Fruit fly (Drosophila melanogaster) whole organism, pupa: Measurements from ENCODE around the gene spict.

Experiments
- CG13204 ChIP-seq: fragments of 200-800 bp; sonication (Bioruptor generic); optimal IDR thresholded peaks from 2 replicates; lab custom pipeline; 2018; ENCODE audit warnings: missing biosample characterization, mild to moderate bottlenecking, missing genetic modification characterization, moderate library complexity
- CG14655 ChIP-seq: fragments of 200-800 bp; sonication (Bioruptor generic); optimal IDR thresholded peaks from 3 replicates; lab custom pipeline; 2017; ENCODE audit warnings: mild to moderate bottlenecking, missing biosample characterization, missing genetic modification reagents, missing genetic modification characterization
- CG32121 ChIP-seq: fragments of 200-800 bp; sonication (Bioruptor generic); IDR thresholded peaks from 2 replicates; pipeline ENCODE4 v1.3.6; 2022; ENCODE audit warnings: missing biosample characterization, missing genetic modification characterization
- CG4496 ChIP-seq: fragments of 200-800 bp; sonication (Bioruptor generic); IDR thresholded peaks from 3 replicates; pipeline ENCODE4 v1.3.6; 2022; ENCODE audit warnings: missing biosample characterization, missing genetic modification characterization
- CG8301 ChIP-seq: fragments of 200-800 bp; sonication (Bioruptor generic); optimal IDR thresholded peaks from 2 replicates; lab custom pipeline; 2018; ENCODE audit warnings: missing biosample characterization, mild to moderate bottlenecking, missing genetic modification characterization
- CG9948 ChIP-seq: fragments of 200-800 bp; sonication (Bioruptor generic); optimal IDR thresholded peaks from 2 replicates; lab custom pipeline; 2018; ENCODE audit warnings: missing biosample characterization, mild to moderate bottlenecking, missing genetic modification characterization, moderate library complexity
- D1 ChIP-seq: fragments of 200-800 bp; sonication (Bioruptor generic); optimal IDR thresholded peaks from 2 replicates; lab custom pipeline; 2018; ENCODE audit warnings: missing biosample characterization, mild to moderate bottlenecking, missing genetic modification characterization, moderate library complexity
- Ets98B ChIP-seq: fragments of 200-800 bp; sonication (Bioruptor generic); IDR thresholded peaks from 2 replicates; pipeline ENCODE4 v1.3.6; 2022; ENCODE audit warnings: missing biosample characterization, missing genetic modification characterization
- Pif1B ChIP-seq: fragments of 200-800 bp; sonication (Bioruptor generic); optimal IDR thresholded peaks from 3 replicates; lab custom pipeline; 2016; ENCODE audit warnings: missing biosample characterization, missing genetic modification characterization

dm6 chr2L:12708576-12708975, 4.1 kb downstream of the spict start:
- TF ChIP-seq CG9948 (tag; lab: Kevin White, UChicago) (no peak), CG14655 (GFP tag; lab: Kevin White, UChicago) (no peak), Ets98B (GFP tag; lab: Robert Waterston, UW) (no peak), CG8301 (no peak), D1 (tag; lab: Kevin White, UChicago) (no peak), Pif1B (no peak), CG4496 (GFP tag; lab: Robert Waterston, UW) (no peak), CG32121 (no peak), CG13204 (GFP tag; lab: Kevin White, UChicago) (no peak)
